Worm (Caenorhabditis elegans) whole organism, mixed stage, embryonic: Measurements from ENCODE around the gene Y39B6A.7.
A peak's percentile ranks its signal among the peaks of the same experiment; 100 is the strongest.

Experiments
- M03D4.4 ChIP-seq: sonication (generic microtip); optimal IDR thresholded peaks from 2 replicates; lab custom pipeline; 2017; ENCODE audit warnings: mild to moderate bottlenecking, missing genetic modification characterization, missing compliant biosample characterization
- bed-3 ChIP-seq: fragments of 200-800 bp; sonication (Bioruptor generic); optimal IDR thresholded peaks from 3 replicates; lab custom pipeline; 2018; ENCODE audit warnings: mild to moderate bottlenecking, missing genetic modification characterization, moderate library complexity, missing compliant biosample characterization
- blmp-1 ChIP-seq: fragments of 150-350 bp; optimal IDR thresholded peaks from 2 replicates; lab custom pipeline; 2014; ENCODE audit warnings: missing biosample characterization, missing genetic modification characterization
- ceh-43 ChIP-seq: fragments of 200-800 bp; sonication (Bioruptor generic); optimal IDR thresholded peaks from 2 replicates; lab custom pipeline; 2018; ENCODE audit warnings: mild to moderate bottlenecking, missing genetic modification characterization, moderate library complexity, missing compliant biosample characterization
- ceh-83 ChIP-seq: fragments of 200-800 bp; sonication (Bioruptor generic); optimal IDR thresholded peaks from 2 replicates; lab custom pipeline; 2018; ENCODE audit warnings: mild to moderate bottlenecking, missing genetic modification characterization, missing compliant biosample characterization
- ces-1 ChIP-seq: fragments of 150-350 bp; optimal IDR thresholded peaks from 2 replicates; lab custom pipeline; 2014; ENCODE audit warnings: missing biosample characterization, missing genetic modification reagents, missing genetic modification characterization
- cnd-1 ChIP-seq: fragments of 200-800 bp; sonication (Bioruptor generic); optimal IDR thresholded peaks from 2 replicates; lab custom pipeline; 2018; ENCODE audit warnings: mild to moderate bottlenecking, missing genetic modification characterization, missing compliant biosample characterization
- drap-1 ChIP-seq: fragments of 200-800 bp; sonication (Bioruptor generic); optimal IDR thresholded peaks from 3 replicates; lab custom pipeline; 2018; ENCODE audit warnings: mild to moderate bottlenecking, missing genetic modification characterization, missing compliant biosample characterization
- elt-1 ChIP-seq: sonication (generic microtip); optimal IDR thresholded peaks from 2 replicates; lab custom pipeline; 2017; ENCODE audit warnings: missing genetic modification characterization, mild to moderate bottlenecking, missing compliant biosample characterization, antibody characterized with exemption, moderate library complexity, borderline replicate concordance; ENCODE audit not compliant: insufficient read depth
- elt-3 ChIP-seq: fragments of 150-350 bp; optimal IDR thresholded peaks from 2 replicates; lab custom pipeline; 2014; ENCODE audit warnings: missing biosample characterization, missing genetic modification characterization
- flh-1 ChIP-seq: fragments of 200-800 bp; sonication (Bioruptor generic); optimal IDR thresholded peaks from 2 replicates; lab custom pipeline; 2018; ENCODE audit warnings: mild to moderate bottlenecking, missing genetic modification characterization, moderate library complexity, missing compliant biosample characterization
- ham-2 ChIP-seq: fragments of 200-800 bp; sonication (Bioruptor generic); optimal IDR thresholded peaks from 2 replicates; lab custom pipeline; 2018; ENCODE audit warnings: mild to moderate bottlenecking, missing genetic modification characterization, missing compliant biosample characterization
- hlh-1 ChIP-seq: fragments of 150-350 bp; optimal IDR thresholded peaks from 2 replicates; lab custom pipeline; 2014; ENCODE audit warnings: missing biosample characterization, missing genetic modification reagents, missing genetic modification characterization
- lin-13 ChIP-seq: fragments of 150-350 bp; optimal IDR thresholded peaks from 2 replicates; lab custom pipeline; 2014; ENCODE audit warnings: missing biosample characterization, missing genetic modification characterization
- lin-32 ChIP-seq: fragments of 200-800 bp; sonication (Bioruptor generic); optimal IDR thresholded peaks from 2 replicates; lab custom pipeline; 2018; ENCODE audit warnings: mild to moderate bottlenecking, missing genetic modification characterization, missing compliant biosample characterization
- lsy-2 ChIP-seq: fragments of 150-350 bp; optimal IDR thresholded peaks from 2 replicates; lab custom pipeline; 2014; ENCODE audit warnings: missing biosample characterization, missing genetic modification characterization
- mab-5 ChIP-seq: fragments of 150-350 bp; optimal IDR thresholded peaks from 2 replicates; lab custom pipeline; 2014; ENCODE audit warnings: missing biosample characterization, missing genetic modification characterization
- mep-1 ChIP-seq: fragments of 150-350 bp; optimal IDR thresholded peaks from 2 replicates; lab custom pipeline; 2017; ENCODE audit warnings: missing biosample characterization, missing genetic modification reagents, missing genetic modification characterization, inconsistent platforms
- mls-2 ChIP-seq: sonication (generic microtip); optimal IDR thresholded peaks from 2 replicates; lab custom pipeline; 2016; ENCODE audit warnings: mild to moderate bottlenecking, missing genetic modification characterization, moderate library complexity, missing compliant biosample characterization
- nhr-12 ChIP-seq: fragments of 150-350 bp; optimal IDR thresholded peaks from 2 replicates; lab custom pipeline; 2014; ENCODE audit warnings: missing biosample characterization, missing genetic modification characterization
- nhr-2 ChIP-seq: fragments of 150-350 bp; optimal IDR thresholded peaks from 2 replicates; lab custom pipeline; 2014; ENCODE audit warnings: missing biosample characterization, missing genetic modification characterization
- nhr-237 ChIP-seq: fragments of 150-350 bp; optimal IDR thresholded peaks from 2 replicates; lab custom pipeline; 2014; ENCODE audit warnings: missing biosample characterization, missing genetic modification characterization
- nhr-76 ChIP-seq: sonication (generic microtip); optimal IDR thresholded peaks from 2 replicates; lab custom pipeline; 2017; ENCODE audit warnings: missing biosample characterization, missing genetic modification characterization
- pha-4 ChIP-seq: fragments of 150-350 bp; optimal IDR thresholded peaks from 2 replicates; lab custom pipeline; 2018; ENCODE audit warnings: missing biosample characterization, missing genetic modification reagents, missing genetic modification characterization
- snpc-4 ChIP-seq: fragments of 150-350 bp; optimal IDR thresholded peaks from 2 replicates; lab custom pipeline; 2014; ENCODE audit warnings: missing biosample characterization, missing genetic modification characterization
- sptf-1 ChIP-seq: sonication (generic microtip); optimal IDR thresholded peaks from 2 replicates; lab custom pipeline; 2017; ENCODE audit warnings: mild to moderate bottlenecking, missing genetic modification characterization, moderate library complexity, missing compliant biosample characterization
- tbx-8 ChIP-seq: fragments of 200-800 bp; sonication (Bioruptor generic); optimal IDR thresholded peaks from 2 replicates; lab custom pipeline; 2018; ENCODE audit warnings: mild to moderate bottlenecking, missing genetic modification characterization, moderate library complexity, missing compliant biosample characterization
- unc-120 ChIP-seq: sonication (generic microtip); optimal IDR thresholded peaks from 2 replicates; lab custom pipeline; 2017; ENCODE audit warnings: missing genetic modification characterization, missing compliant biosample characterization; ENCODE audit not compliant: poor library complexity, severe bottlenecking
- unc-62 ChIP-seq: fragments of 150-350 bp; optimal IDR thresholded peaks from 2 replicates; lab custom pipeline; 2014; ENCODE audit warnings: missing biosample characterization, missing genetic modification reagents, missing genetic modification characterization
- zip-8 ChIP-seq: fragments of 150-350 bp; optimal IDR thresholded peaks from 2 replicates; lab custom pipeline; 2014; ENCODE audit warnings: missing biosample characterization, missing genetic modification characterization
- ztf-11 ChIP-seq: fragments of 150-350 bp; optimal IDR thresholded peaks from 2 replicates; lab custom pipeline; 2014; ENCODE audit warnings: missing biosample characterization, missing genetic modification characterization

Y39B6A.7 gene

ce11 chrV:19125812-19126211 is 23.1 kb downstream of the Y39B6A.7 start (continued):
- no peak for TF ChIP-seq nhr-12 (tag; lab: Kevin White, UChicago)
- peak; percentile 73 for TF ChIP-seq unc-120 (tag; lab: Kevin White, UChicago)
- peak; percentile 92 for TF ChIP-seq ceh-83 (GFP tag; lab: Kevin White, UChicago)
- TF ChIP-seq elt-3 = no peak
- peak; percentile 92 for TF ChIP-seq mls-2
- no peak for TF ChIP-seq mab-5 (tag; lab: Kevin White, UChicago)
- TF ChIP-seq ztf-11 (tag; lab: Kevin White, UChicago) = no peak

- TF ChIP-seq blmp-1 = no peak
- TF ChIP-seq, all 35 proteins: peak for 0
Measured at ce11 chrV:19125253-19125652, 23.7 kb downstream of the Y39B6A.7 start.

ce11 chrV:19124586-19124985 is 24.4 kb downstream of the Y39B6A.7 start, which contains the start of gene bed-1:
Gene bed-1 (minus strand): TSS chrV:19124922.
- no peak for TF ChIP-seq elt-3
- no peak for TF ChIP-seq snpc-4
- TF ChIP-seq nhr-237 = no peak
- no peak for TF ChIP-seq hlh-1
- no peak for TF ChIP-seq elt-1
- no peak for TF ChIP-seq mep-1
- TF ChIP-seq tbx-8 (GFP tag; lab: Kevin White, UChicago) = no peak
- TF ChIP-seq lin-13 (tag; lab: Kevin White, UChicago) = no peak
- no peak for TF ChIP-seq lin-32 (GFP tag; lab: Kevin White, UChicago)
- TF ChIP-seq nhr-76 (tag; lab: Kevin White, UChicago) = no peak
- TF ChIP-seq unc-62 (GFP tag; lab: Kevin White, UChicago) = no peak
- TF ChIP-seq cnd-1 (tag; lab: Kevin White, UChicago) = no peak
- TF ChIP-seq zip-8 (tag; lab: Kevin White, UChicago) = no peak
- no peak for TF ChIP-seq flh-1 (GFP tag; lab: Kevin White, UChicago)
- no peak for TF ChIP-seq nhr-2 (tag; lab: Kevin White, UChicago)

ce11 chrV:19120743-19121642 is 28.0 kb downstream of the Y39B6A.7 start:
- TF ChIP-seq ceh-43 (no peak), ham-2 (GFP tag; lab: Kevin White, UChicago) (no peak), zip-8 (tag; lab: Kevin White, UChicago) (peak; percentile 63), tbx-8 (GFP tag; lab: Kevin White, UChicago) (no peak)

ce11 chrV:19119260-19119659 is 29.7 kb downstream of the Y39B6A.7 start, which contains the start of gene Y39B6A.13:
Gene Y39B6A.13 (minus strand): TSS chrV:19119425.
- TF ChIP-seq flh-1 (GFP tag; lab: Kevin White, UChicago) = no peak
- TF ChIP-seq drap-1 (GFP tag; lab: Kevin White, UChicago) = no peak
- no peak for TF ChIP-seq ztf-11 (tag; lab: Kevin White, UChicago)
- no peak for TF ChIP-seq sptf-1 (tag; lab: Kevin White, UChicago)
- TF ChIP-seq mab-5 (tag; lab: Kevin White, UChicago) = no peak
- no peak for TF ChIP-seq elt-3
- TF ChIP-seq nhr-76 (tag; lab: Kevin White, UChicago) = no peak
- TF ChIP-seq mep-1 = no peak
- no peak for TF ChIP-seq mls-2
- TF ChIP-seq ham-2 (GFP tag; lab: Kevin White, UChicago) = no peak
- no peak for TF ChIP-seq M03D4.4 (tag; lab: Kevin White, UChicago)
- peak; percentile 3 for TF ChIP-seq lin-13 (tag; lab: Kevin White, UChicago)
- TF ChIP-seq pha-4 (tag; lab: Kevin White, UChicago) = peak; percentile 12
- TF ChIP-seq cnd-1 (tag; lab: Kevin White, UChicago) = no peak
- no peak for TF ChIP-seq bed-3 (GFP tag; lab: Kevin White, UChicago)
- no peak for TF ChIP-seq unc-120 (tag; lab: Kevin White, UChicago)
- TF ChIP-seq lsy-2 (tag; lab: Kevin White, UChicago) = peak; percentile 17
- TF ChIP-seq ces-1 (GFP tag; lab: Kevin White, UChicago) = peak; percentile 86
